Fruit fly (Drosophila melanogaster) whole organism: ENCODE measurements around the gene Osi10b.

ENCODE experiments used
- pan ChIP-seq: fragments of >200 bp; optimal IDR thresholded peaks from 2 replicates; lab custom pipeline; 2017
- usp ChIP-seq: fragments of >200 bp; optimal IDR thresholded peaks from 2 replicates; lab custom pipeline; 2017; ENCODE audit warnings: missing biosample characterization, missing genetic modification characterization, mixed read lengths

dm6 chr3R:6285100-6285499 lies 19.1 kb downstream of the Osi10b start, which contains the start of gene CG15597:
- TF ChIP-seq pan (lab: Kevin White, UChicago) (no peak), usp (GFP tag; lab: Kevin White, UChicago) (no peak)
